Fruit fly (Drosophila melanogaster) whole organism, embryonic: ENCODE data around the gene CG8420.

ENCODE experiments used
- ATbp ChIP-seq: fragments of 200-800 bp; sonication (Bioruptor generic); optimal IDR thresholded peaks from 2 replicates; lab custom pipeline; 2017; ENCODE audit warnings: missing biosample characterization, mild to moderate bottlenecking, missing genetic modification characterization, missing genetic modification reagents
- Bdp1 ChIP-seq: fragments of 200-800 bp; sonication (Bioruptor generic); optimal IDR thresholded peaks from 3 replicates; lab custom pipeline; 2016; ENCODE audit warnings: missing biosample characterization, missing genetic modification characterization
- Bgb ChIP-seq: fragments of 200-800 bp; sonication (Bioruptor generic); IDR thresholded peaks from 2 replicates; pipeline ENCODE4 v1.3.6; 2022; ENCODE audit warnings: missing biosample characterization, missing genetic modification characterization; ENCODE audit not compliant: partially characterized antibody
- CG10147 ChIP-seq: fragments of 200-800 bp; sonication (Bioruptor generic); optimal IDR thresholded peaks from 2 replicates; lab custom pipeline; 2019; ENCODE audit warnings: missing biosample characterization, mild to moderate bottlenecking, missing genetic modification characterization, moderate library complexity
- CG12155 ChIP-seq: fragments of 200-800 bp; sonication (Bioruptor generic); optimal IDR thresholded peaks from 3 replicates; lab custom pipeline; 2016; ENCODE audit warnings: missing biosample characterization, missing genetic modification characterization
- CG13424 ChIP-seq: fragments of 200-800 bp; sonication (Bioruptor generic); optimal IDR thresholded peaks from 2 replicates; lab custom pipeline; 2019; ENCODE audit warnings: missing biosample characterization, mild to moderate bottlenecking, missing genetic modification characterization, moderate library complexity
- CG13894 ChIP-seq: fragments of 200-800 bp; sonication (Bioruptor generic); optimal IDR thresholded peaks from 3 replicates; lab custom pipeline; 2018; ENCODE audit warnings: missing biosample characterization, mild to moderate bottlenecking, missing genetic modification characterization, moderate library complexity
- CG14014 ChIP-seq: fragments of 200-800 bp; sonication (Bioruptor generic); IDR thresholded peaks from 2 replicates; pipeline ENCODE4 v1.3.6; 2022; ENCODE audit warnings: missing biosample characterization, missing genetic modification characterization
- CG15514 ChIP-seq: fragments of 200-800 bp; sonication (Bioruptor generic); optimal IDR thresholded peaks from 3 replicates; lab custom pipeline; 2017; ENCODE audit warnings: missing biosample characterization, missing genetic modification characterization, mild to moderate bottlenecking, moderate library complexity, missing genetic modification reagents
- CG16813 ChIP-seq: fragments of 200-800 bp; sonication (Bioruptor generic); IDR thresholded peaks from 3 replicates; pipeline ENCODE4 v1.3.6; 2022; ENCODE audit warnings: missing biosample characterization, missing genetic modification characterization; ENCODE audit not compliant: partially characterized antibody
- CG1792 ChIP-seq: fragments of 200-800 bp; sonication (Bioruptor generic); optimal IDR thresholded peaks from 2 replicates; lab custom pipeline; 2016; ENCODE audit warnings: missing biosample characterization, missing genetic modification characterization
- CG3281 ChIP-seq: fragments of 200-800 bp; sonication (Bioruptor generic); optimal IDR thresholded peaks from 3 replicates; lab custom pipeline; 2017; ENCODE audit warnings: missing biosample characterization, mild to moderate bottlenecking, missing genetic modification characterization
- CG33213 ChIP-seq: fragments of 200-800 bp; sonication (Bioruptor generic); optimal IDR thresholded peaks from 3 replicates; lab custom pipeline; 2016; ENCODE audit warnings: missing biosample characterization, missing genetic modification characterization
- CG42726 ChIP-seq: fragments of 200-800 bp; sonication (Bioruptor generic); IDR thresholded peaks from 2 replicates; pipeline ENCODE4 v1.3.6; 2022; ENCODE audit warnings: missing biosample characterization, missing genetic modification characterization; ENCODE audit not compliant: partially characterized antibody
- CG4854 ChIP-seq: fragments of 200-800 bp; sonication (Bioruptor generic); optimal IDR thresholded peaks from 2 replicates; lab custom pipeline; 2016; ENCODE audit warnings: missing biosample characterization, missing genetic modification characterization, inconsistent platforms
- CG7839 ChIP-seq: fragments of 200-800 bp; sonication (Bioruptor generic); optimal IDR thresholded peaks from 3 replicates; lab custom pipeline; 2018; ENCODE audit warnings: missing biosample characterization, mild to moderate bottlenecking, missing genetic modification characterization, moderate library complexity
- CG7987 ChIP-seq: fragments of 200-800 bp; sonication (Bioruptor generic); optimal IDR thresholded peaks from 2 replicates; lab custom pipeline; 2018; ENCODE audit warnings: missing biosample characterization, mild to moderate bottlenecking, missing genetic modification characterization, moderate library complexity
- CG8281 ChIP-seq: fragments of 200-800 bp; sonication (Bioruptor generic); optimal IDR thresholded peaks from 2 replicates; lab custom pipeline; 2018; ENCODE audit warnings: missing biosample characterization, mild to moderate bottlenecking, missing genetic modification characterization, moderate library complexity
- CG9437 ChIP-seq: fragments of 200-800 bp; sonication (Bioruptor generic); optimal IDR thresholded peaks from 2 replicates; lab custom pipeline; 2018; ENCODE audit warnings: missing biosample characterization, mild to moderate bottlenecking, missing genetic modification characterization
- MESR4 ChIP-seq: fragments of 200-800 bp; sonication (Bioruptor generic); optimal IDR thresholded peaks from 2 replicates; lab custom pipeline; 2018; ENCODE audit warnings: missing biosample characterization, mild to moderate bottlenecking, missing genetic modification characterization, moderate library complexity
- NC2β ChIP-seq: fragments of 200-800 bp; sonication (Bioruptor generic); optimal IDR thresholded peaks from 2 replicates; lab custom pipeline; 2016; ENCODE audit warnings: missing biosample characterization, missing genetic modification characterization
- NfI ChIP-seq: fragments of 200-800 bp; sonication (Bioruptor generic); optimal IDR thresholded peaks from 3 replicates; lab custom pipeline; 2018; ENCODE audit warnings: missing biosample characterization, mild to moderate bottlenecking, missing genetic modification characterization, moderate library complexity
- Rfx ChIP-seq: fragments of 200-800 bp; sonication (Bioruptor generic); IDR thresholded peaks from 2 replicates; pipeline ENCODE4 v1.3.6; 2022; ENCODE audit warnings: missing biosample characterization, missing genetic modification characterization
- Sox100B ChIP-seq: fragments of 200-800 bp; sonication (Bioruptor generic); optimal IDR thresholded peaks from 3 replicates; lab custom pipeline; 2018; ENCODE audit warnings: missing biosample characterization, mild to moderate bottlenecking, missing genetic modification characterization
- Sry-δ ChIP-seq: fragments of 200-800 bp; sonication (Bioruptor generic); optimal IDR thresholded peaks from 2 replicates; lab custom pipeline; 2016; ENCODE audit warnings: missing biosample characterization, missing genetic modification characterization
- ab ChIP-seq: fragments of 200-800 bp; sonication (Bioruptor generic); optimal IDR thresholded peaks from 2 replicates; lab custom pipeline; 2016; ENCODE audit warnings: missing biosample characterization, missing genetic modification characterization
- ac ChIP-seq: fragments of 200-800 bp; sonication (Bioruptor generic); optimal IDR thresholded peaks from 3 replicates; lab custom pipeline; 2017; ENCODE audit warnings: missing biosample characterization, mild to moderate bottlenecking, missing genetic modification characterization
- cato ChIP-seq: fragments of 200-800 bp; sonication (Bioruptor generic); optimal IDR thresholded peaks from 2 replicates; lab custom pipeline; 2016; ENCODE audit warnings: missing biosample characterization, missing genetic modification characterization, borderline replicate concordance
- caup ChIP-seq: fragments of 200-800 bp; sonication (Bioruptor generic); optimal IDR thresholded peaks from 3 replicates; lab custom pipeline; 2017; ENCODE audit warnings: missing biosample characterization, mild to moderate bottlenecking, missing genetic modification characterization, moderate library complexity; ENCODE audit not compliant: severe bottlenecking
- chn ChIP-seq: fragments of 200-800 bp; sonication (Bioruptor generic); optimal IDR thresholded peaks from 2 replicates; lab custom pipeline; 2016; ENCODE audit warnings: missing biosample characterization, missing genetic modification characterization
- disco-r ChIP-seq: fragments of 200-800 bp; sonication (Bioruptor generic); optimal IDR thresholded peaks from 2 replicates; lab custom pipeline; 2016; ENCODE audit warnings: missing biosample characterization, missing genetic modification characterization
- dm ChIP-seq: fragments of 200-800 bp; sonication (Bioruptor generic); optimal IDR thresholded peaks from 3 replicates; lab custom pipeline; 2016; ENCODE audit warnings: missing biosample characterization, missing genetic modification characterization
- gce ChIP-seq: fragments of 200-800 bp; sonication (Bioruptor generic); IDR thresholded peaks from 3 replicates; pipeline ENCODE4 v1.3.6; 2022; ENCODE audit warnings: missing biosample characterization, missing genetic modification characterization
- insv ChIP-seq, 2 experiments: fragments of 200-800 bp; sonication (Bioruptor generic); optimal IDR thresholded peaks; 3 replicates each; lab custom pipeline; 2016 to 2018; ENCODE audit warnings: missing biosample characterization in 2 of 2, missing genetic modification characterization in 2 of 2
- jumu ChIP-seq: fragments of 200-800 bp; sonication (Bioruptor generic); optimal IDR thresholded peaks from 3 replicates; lab custom pipeline; 2016; ENCODE audit warnings: missing biosample characterization, missing genetic modification characterization
- ken ChIP-seq: fragments of 200-800 bp; sonication (Bioruptor generic); IDR thresholded peaks from 3 replicates; pipeline ENCODE4 v1.3.6; 2022; ENCODE audit warnings: missing biosample characterization, missing genetic modification characterization
- lbe ChIP-seq: fragments of 200-800 bp; sonication (Bioruptor generic); optimal IDR thresholded peaks from 2 replicates; lab custom pipeline; 2016; ENCODE audit warnings: missing biosample characterization, mild to moderate bottlenecking, missing genetic modification characterization
- lov ChIP-seq, 2 experiments: fragments of 200-800 bp in 1 of 2; fragments of >200 bp in 1 of 2; sonication (Bioruptor generic) in 1 of 2; IDR thresholded peaks in 1 of 2; optimal IDR thresholded peaks in 1 of 2; 2 replicates in 1 of 2; 3 replicates in 1 of 2; pipeline versions ENCODE4 v1.3.6 to Lab custom; 2017 to 2022; ENCODE audit warnings: missing biosample characterization in 1 of 2, missing genetic modification characterization in 1 of 2
- nau ChIP-seq: fragments of 200-800 bp; sonication (Bioruptor generic); optimal IDR thresholded peaks from 3 replicates; lab custom pipeline; 2017; ENCODE audit warnings: missing biosample characterization, mild to moderate bottlenecking, missing genetic modification characterization, missing genetic modification reagents
- odd ChIP-seq: fragments of 200-800 bp; sonication (Bioruptor generic); optimal IDR thresholded peaks from 2 replicates; lab custom pipeline; 2017; ENCODE audit warnings: missing biosample characterization, mild to moderate bottlenecking, missing genetic modification characterization
- otp ChIP-seq: fragments of 200-800 bp; sonication (Bioruptor generic); IDR thresholded peaks from 3 replicates; pipeline ENCODE4, ENCODE4 v1.3.6; 2022; ENCODE audit warnings: missing biosample characterization, missing genetic modification characterization
- pan ChIP-seq, 4 experiments: fragments of >200 bp in 3 of 4; fragments of 200-800 bp in 1 of 4; sonication (Bioruptor generic) in 1 of 4; optimal IDR thresholded peaks in 3 of 4; IDR thresholded peaks in 1 of 4; 2 replicates each; pipeline versions ENCODE4 v1.3.6 to Lab custom; 2017 to 2022; ENCODE audit warnings: missing biosample characterization in 2 of 4, missing genetic modification characterization in 2 of 4, mixed read lengths in 1 of 4
- pros ChIP-seq: fragments of 200-800 bp; sonication (Bioruptor generic); optimal IDR thresholded peaks from 3 replicates; lab custom pipeline; 2019; ENCODE audit warnings: missing biosample characterization, mild to moderate bottlenecking, missing genetic modification characterization, moderate library complexity
- ro ChIP-seq: fragments of 200-800 bp; sonication (Bioruptor generic); IDR thresholded peaks from 2 replicates; pipeline ENCODE4 v1.3.6; 2022; ENCODE audit warnings: missing biosample characterization, missing genetic modification characterization
- sens-2 ChIP-seq: fragments of 200-800 bp; sonication (Bioruptor generic); IDR thresholded peaks from 2 replicates; pipeline ENCODE4 v1.3.6; 2022; ENCODE audit warnings: missing biosample characterization, missing genetic modification characterization
- sob ChIP-seq: fragments of 200-800 bp; sonication (Bioruptor generic); IDR thresholded peaks from 2 replicates; pipeline ENCODE4 v1.3.6; 2022; ENCODE audit warnings: missing biosample characterization, missing genetic modification characterization
- tna ChIP-seq: fragments of 200-800 bp; sonication (Bioruptor generic); IDR thresholded peaks from 2 replicates; pipeline ENCODE4 v1.3.6; 2022; ENCODE audit warnings: missing biosample characterization, missing genetic modification characterization; ENCODE audit not compliant: partially characterized antibody
- unpg ChIP-seq: fragments of 200-800 bp; sonication (Bioruptor generic); optimal IDR thresholded peaks from 3 replicates; lab custom pipeline; 2018; ENCODE audit warnings: missing biosample characterization, mild to moderate bottlenecking, missing genetic modification characterization, moderate library complexity
- yki ChIP-seq: fragments of >200 bp; optimal IDR thresholded peaks from 3 replicates; lab custom pipeline; 2018

The CG8420 gene

DNA sequence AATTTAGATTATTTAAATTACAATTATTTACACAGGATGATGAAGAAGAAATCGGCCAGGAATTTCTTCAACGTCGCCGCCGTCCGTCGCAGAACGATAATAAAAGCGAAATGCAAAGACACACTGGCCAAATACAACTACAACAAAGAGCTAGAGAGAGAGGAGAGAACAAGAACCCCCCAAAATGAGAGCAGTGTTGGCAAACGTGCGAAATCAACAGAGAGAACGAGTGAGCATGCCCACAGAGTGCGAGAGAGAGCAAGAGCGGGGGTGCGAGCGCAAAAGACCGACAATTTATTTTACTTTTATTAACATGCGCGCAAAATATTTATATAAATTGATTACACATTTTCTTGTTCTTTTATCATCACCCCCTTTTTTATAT lies 9.6 kb upstream of the CG8420 start (continued):
- TF ChIP-seq gce (GFP tag; lab: Robert Waterston, UW) (no peak), odd (GFP tag; lab: Kevin White, UChicago) (peak; percentile 28), insv (GFP tag; optimal IDR thresholded peaks at IDR 0.05; lab: Kevin White, UChicago) (peak in 1 of 2 experiments; percentile 6), sob (GFP tag; lab: Robert Waterston, UW) (peak; percentile 23; the same call in 1 of the 2 replicates), ac (GFP tag; lab: Kevin White, UChicago) (no peak), CG3281 (GFP tag; lab: Kevin White, UChicago) (peak; percentile 22), CG42726 (no peak), nau (GFP tag; lab: Kevin White, UChicago) (no peak), yki (lab: Kevin White, UChicago) (peak; percentile 88), ken (no peak), CG12155 (GFP tag; lab: Kevin White, UChicago) (no peak), Rfx (GFP tag; lab: Robert Waterston, UW) (peak; percentile 18; the same call in 1 of the 2 replicates), NC2β (no peak), ATbp (GFP tag; lab: Kevin White, UChicago) (no peak), tna (GFP tag; lab: Robert Waterston, UW) (no peak; the same call in 1 of the 2 replicates), Bdp1 (GFP tag; lab: Kevin White, UChicago) (peak; percentile 15), disco-r (no peak), ab (GFP tag; lab: Kevin White, UChicago) (no peak), CG1792 (no peak), Sox100B (GFP tag; lab: Kevin White, UChicago) (no peak), CG33213 (GFP tag; lab: Kevin White, UChicago) (no peak), Sry-δ (GFP tag; lab: Kevin White, UChicago) (no peak), CG16813 (no peak), ro (no peak), MESR4 (GFP tag; lab: Kevin White, UChicago) (no peak), CG8281 (tag; lab: Kevin White, UChicago) (no peak), NfI (peak; percentile 38), chn (GFP tag; lab: Kevin White, UChicago) (no peak), Bgb (GFP tag; lab: Robert Waterston, UW) (no peak), CG9437 (GFP tag; lab: Kevin White, UChicago) (no peak), unpg (no peak), CG13424 (tag; lab: Kevin White, UChicago) (no peak), pros (GFP tag; lab: Kevin White, UChicago) (no peak), cato (GFP tag; lab: Kevin White, UChicago) (no peak), CG13894 (no peak), otp (0 out of 3 replicates have a peak, but pooled peaks have one; percentile 48), jumu (no peak), dm (GFP tag; lab: Kevin White, UChicago) (no peak), CG15514 (GFP tag; lab: Kevin White, UChicago) (peak; percentile 47), CG4854 (no peak), pan (optimal IDR thresholded peaks at IDR 0.05; lab: Kevin White, UChicago) (no peak), pan (GFP tag; optimal IDR thresholded peaks at IDR 0.05 in 1 of 2, IDR thresholded peaks at IDR 0.05 in 1 of 2) (no peak), CG7987 (GFP tag; lab: Kevin White, UChicago) (peak; percentile 34), lbe (GFP tag; lab: Kevin White, UChicago) (peak; percentile 37), CG7839 (tag; lab: Kevin White, UChicago) (no peak), caup (GFP tag; lab: Kevin White, UChicago) (peak; percentile 44), sens-2 (no peak), lov (optimal IDR thresholded peaks at IDR 0.05; lab: Kevin White, UChicago) (no peak), lov (GFP tag; IDR thresholded peaks at IDR 0.05; lab: Robert Waterston, UW) (0 out of 3 replicates have a peak, but pooled peaks have one; percentile 27), CG10147 (GFP tag; lab: Kevin White, UChicago) (no peak), CG14014 (peak; percentile 31; the same call in 1 of the 2 replicates)
